Fruit fly (Drosophila melanogaster) S2 (cell line): ENCODE measurements around the gene CG7990.

ENCODE experiments used
- CG8478 ChIP-seq: fragments of >200 bp; optimal IDR thresholded peaks from 2 replicates; lab custom pipeline; 2018
- CTCF ChIP-seq, 2 experiments: fragments of >200 bp; optimal IDR thresholded peaks; 2 replicates each; lab custom pipeline; 2018

DNA sequence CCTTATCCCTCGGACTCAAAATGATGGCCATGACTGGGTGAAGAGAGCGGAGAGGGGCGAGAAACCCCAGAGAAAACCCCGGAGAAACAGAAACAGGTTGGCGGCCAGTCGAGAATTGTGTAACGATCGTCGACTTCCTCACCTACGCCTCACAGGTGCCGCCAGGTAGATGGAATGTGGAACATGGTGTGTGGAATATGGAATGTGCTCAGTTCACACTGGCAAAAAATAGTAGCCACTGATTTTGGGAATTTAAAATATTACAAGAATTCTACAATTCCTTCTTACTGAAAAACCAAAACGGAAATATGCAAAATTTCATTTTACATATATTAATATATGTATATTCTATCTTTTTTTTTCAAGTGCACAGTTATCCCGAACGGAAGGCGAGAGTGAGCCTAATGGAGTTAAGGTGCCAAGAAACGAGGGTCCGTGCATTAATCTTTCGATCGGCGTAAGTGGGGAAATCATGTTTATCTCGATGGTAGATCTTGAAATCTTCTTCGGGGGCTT is 45.8 kb downstream of the CG7990 start:
- TF ChIP-seq CTCF (optimal IDR thresholded peaks at IDR 0.05; lab: Kevin White, UChicago) (no peak), CG8478 (lab: Kevin White, UChicago) (no peak)
